Fruit fly (Drosophila melanogaster): ENCODE data around the gene CG31730.

CG31730 gene

dm6 chr2L:13258702-13259101, 841 bp downstream of the CG31730 start (continued):
- TF ChIP-seq CG6792 (GFP tag; optimal IDR thresholded peaks at IDR 0.05): no peak
- peak; percentile 22 for TF ChIP-seq net (GFP tag; optimal IDR thresholded peaks at IDR 0.05)
- TF ChIP-seq Ets21C (GFP tag; optimal IDR thresholded peaks at IDR 0.05): no peak
- no peak for TF ChIP-seq CG31627 (GFP tag; optimal IDR thresholded peaks at IDR 0.05)
- no peak for TF ChIP-seq CG8319 (GFP tag; optimal IDR thresholded peaks at IDR 0.05)
- no peak for TF ChIP-seq Sox102F (GFP tag; optimal IDR thresholded peaks at IDR 0.05)
- TF ChIP-seq CG8119 (GFP tag; IDR thresholded peaks at IDR 0.05): peak; percentile 60; the same call in 2 of the 3 replicates
- no peak for TF ChIP-seq fd59A (GFP tag; optimal IDR thresholded peaks at IDR 0.05)
- no peak for TF ChIP-seq CG11294 (GFP tag; IDR thresholded peaks at IDR 0.05)
- TF ChIP-seq esn (GFP tag; optimal IDR thresholded peaks at IDR 0.05): no peak
- TF ChIP-seq OdsH (GFP tag; optimal IDR thresholded peaks at IDR 0.05): peak; percentile 35
- no peak for TF ChIP-seq CG3032 (tag; optimal IDR thresholded peaks at IDR 0.05)
- no peak for TF ChIP-seq Smox (GFP tag; optimal IDR thresholded peaks at IDR 0.05)
- no peak for TF ChIP-seq Gug (GFP tag; IDR thresholded peaks at IDR 0.05)
- TF ChIP-seq CG10631 (GFP tag; optimal IDR thresholded peaks at IDR 0.05): peak; percentile 21
- TF ChIP-seq acj6 (GFP tag; optimal IDR thresholded peaks at IDR 0.05): no peak
- no peak for TF ChIP-seq CG10669 (GFP tag; optimal IDR thresholded peaks at IDR 0.05)
- peak; percentile 18 for TF ChIP-seq Met (GFP tag; optimal IDR thresholded peaks at IDR 0.05)
- TF ChIP-seq Ets96B (tag; optimal IDR thresholded peaks at IDR 0.05): no peak
- no peak for TF ChIP-seq vri (GFP tag; optimal IDR thresholded peaks at IDR 0.05)
- TF ChIP-seq CG15336 (GFP tag; IDR thresholded peaks at IDR 0.05): peak; percentile 66
- TF ChIP-seq CG6808 (GFP tag; optimal IDR thresholded peaks at IDR 0.05): no peak
- no peak for TF ChIP-seq CG11762 (GFP tag; optimal IDR thresholded peaks at IDR 0.05; ENCODE audit: insufficient read depth)
- TF ChIP-seq CG9139 (GFP tag; optimal IDR thresholded peaks at IDR 0.05): no peak
- TF ChIP-seq cyc (GFP tag; optimal IDR thresholded peaks at IDR 0.05): no peak
- TF ChIP-seq Lpt (GFP tag; optimal IDR thresholded peaks at IDR 0.05): peak; percentile 18
- TF ChIP-seq spab (GFP tag; optimal IDR thresholded peaks at IDR 0.05): no peak
- no peak for TF ChIP-seq CG8632 (GFP tag; optimal IDR thresholded peaks at IDR 0.05)
- no peak for TF ChIP-seq Eip93F (GFP tag; optimal IDR thresholded peaks at IDR 0.05)

dm6 chr2L:13257177-13257576, 2.4 kb downstream of the CG31730 start, which contains the start of gene Naa20B:
TSS of gene Naa20B (plus strand) at chr2L:13257477.
- TF ChIP-seq CG4318 (GFP tag; optimal IDR thresholded peaks at IDR 0.05) (no peak), CG11902 (GFP tag; optimal IDR thresholded peaks at IDR 0.05) (no peak), Ets21C (GFP tag; optimal IDR thresholded peaks at IDR 0.05) (no peak), ss (GFP tag; optimal IDR thresholded peaks at IDR 0.05) (no peak), topi (GFP tag; optimal IDR thresholded peaks at IDR 0.05) (no peak), CG34406 (GFP tag; optimal IDR thresholded peaks at IDR 0.05) (no peak), Sox102F (GFP tag; optimal IDR thresholded peaks at IDR 0.05) (no peak), Lpt (GFP tag; optimal IDR thresholded peaks at IDR 0.05) (no peak), net (GFP tag; optimal IDR thresholded peaks at IDR 0.05) (no peak), CG15336 (GFP tag; IDR thresholded peaks at IDR 0.05) (no peak), CG8119 (GFP tag; IDR thresholded peaks at IDR 0.05) (no peak)

- TF ChIP-seq CG11902 (GFP tag; optimal IDR thresholded peaks at IDR 0.05): no peak
- TF ChIP-seq CG34406 (GFP tag; optimal IDR thresholded peaks at IDR 0.05): no peak
- no peak for TF ChIP-seq OdsH (GFP tag; optimal IDR thresholded peaks at IDR 0.05)
- no peak for TF ChIP-seq dac (GFP tag; optimal IDR thresholded peaks at IDR 0.05)
- peak; percentile 16 for TF ChIP-seq CG3032 (tag; optimal IDR thresholded peaks at IDR 0.05)
- TF ChIP-seq Met (GFP tag; optimal IDR thresholded peaks at IDR 0.05): no peak
- TF ChIP-seq Hr4 (GFP tag; optimal IDR thresholded peaks at IDR 0.05): peak; percentile 4
- no peak for TF ChIP-seq Sox15 (GFP tag; optimal IDR thresholded peaks at IDR 0.05)
- TF ChIP-seq ss (GFP tag; optimal IDR thresholded peaks at IDR 0.05): peak in 1 of 2 experiments; percentile 7
- TF ChIP-seq Eip78C (GFP tag): peak; percentile 74
- peak; percentile 9 for TF ChIP-seq CG6276 (GFP tag; optimal IDR thresholded peaks at IDR 0.05)
- peak; percentile 20 for TF ChIP-seq Lpt (GFP tag; optimal IDR thresholded peaks at IDR 0.05)
- TF ChIP-seq CG4318 (GFP tag; optimal IDR thresholded peaks at IDR 0.05): peak; percentile 15
- TF ChIP-seq acj6 (GFP tag; optimal IDR thresholded peaks at IDR 0.05): no peak
- TF ChIP-seq Sox102F (GFP tag; optimal IDR thresholded peaks at IDR 0.05): no peak
- TF ChIP-seq CG10669 (GFP tag; optimal IDR thresholded peaks at IDR 0.05): no peak
- TF ChIP-seq Sox14 (GFP tag; optimal IDR thresholded peaks at IDR 0.05): peak; percentile 1
- no peak for TF ChIP-seq fkh (GFP tag; optimal IDR thresholded peaks at IDR 0.05)
- TF ChIP-seq achi (GFP tag; optimal IDR thresholded peaks at IDR 0.05): peak; percentile 22
- TF ChIP-seq Ets21C (GFP tag; optimal IDR thresholded peaks at IDR 0.05): no peak
- 0 out of 3 replicates have a peak, but pooled peaks have one; percentile 24 for TF ChIP-seq CG8119 (GFP tag; IDR thresholded peaks at IDR 0.05)
- no peak for TF ChIP-seq cyc (GFP tag; optimal IDR thresholded peaks at IDR 0.05)
- TF ChIP-seq net (GFP tag; optimal IDR thresholded peaks at IDR 0.05): no peak
- TF ChIP-seq CG16779 (tag; optimal IDR thresholded peaks at IDR 0.05): no peak
- TF ChIP-seq Eip93F (GFP tag; optimal IDR thresholded peaks at IDR 0.05): no peak
- TF ChIP-seq pdm3 (GFP tag; optimal IDR thresholded peaks at IDR 0.05): no peak
- no peak for TF ChIP-seq vri (GFP tag; optimal IDR thresholded peaks at IDR 0.05)
- no peak for TF ChIP-seq CG8319 (GFP tag; optimal IDR thresholded peaks at IDR 0.05)
- peak; percentile 46 for TF ChIP-seq CG32006 (GFP tag; optimal IDR thresholded peaks at IDR 0.05)
- TF ChIP-seq esn (GFP tag; optimal IDR thresholded peaks at IDR 0.05): no peak
- TF ChIP-seq CG8632 (GFP tag; optimal IDR thresholded peaks at IDR 0.05): no peak
- peak; percentile 31 for TF ChIP-seq CG6808 (GFP tag; optimal IDR thresholded peaks at IDR 0.05)
Observed at dm6 chr2L:13251167-13251566, 8.4 kb downstream of the CG31730 start.
